Worm (Caenorhabditis elegans): ENCODE measurements around the gene sinh-1.

DNA sequence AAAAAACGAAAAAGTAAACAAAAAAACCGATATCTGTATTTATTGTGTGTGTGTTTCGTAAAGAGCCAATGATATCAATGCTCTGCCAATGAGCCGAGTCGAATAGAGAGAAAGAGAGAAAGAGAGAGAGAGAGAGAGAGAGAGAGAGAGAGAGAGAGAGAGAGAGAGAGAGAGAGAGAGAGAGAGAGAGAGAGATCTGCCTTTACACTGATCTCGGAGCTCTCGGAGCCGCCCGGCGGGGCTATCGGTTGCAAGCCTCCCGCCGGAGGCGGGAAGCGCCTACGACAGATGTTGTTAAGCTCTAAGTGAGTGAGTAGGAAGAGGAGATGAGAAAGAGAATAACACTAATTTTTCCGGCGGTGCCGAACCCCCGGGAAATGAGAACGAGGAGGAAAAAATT, 40.8 kb downstream of the sinh-1 start:
- TF ChIP-seq lsy-2 (tag; optimal IDR thresholded peaks at IDR 0.05) (no peak), unc-62 (GFP tag; optimal IDR thresholded peaks at IDR 0.05) (peak; percentile 0), snpc-4 (tag; optimal IDR thresholded peaks at IDR 0.05) (no peak), nhr-237 (tag; optimal IDR thresholded peaks at IDR 0.05) (no peak), mab-5 (tag; optimal IDR thresholded peaks at IDR 0.05) (no peak), unc-120 (tag; optimal IDR thresholded peaks at IDR 0.05; ENCODE audit: poor library complexity, severe bottlenecking) (peak; percentile 31), unc-39 (tag; optimal IDR thresholded peaks at IDR 0.05) (no peak), zip-8 (tag; optimal IDR thresholded peaks at IDR 0.05) (no peak), elt-1 (tag; optimal IDR thresholded peaks at IDR 0.05; ENCODE audit: borderline replicate concordance, insufficient read depth) (no peak), ces-1 (GFP tag; optimal IDR thresholded peaks at IDR 0.05) (no peak), mep-1 (tag; optimal IDR thresholded peaks at IDR 0.05) (no peak)
